Fruit fly (Drosophila melanogaster) whole organism, embryonic: ENCODE results near the gene nompC.

Experiments
- ATbp ChIP-seq: fragments of 200-800 bp; sonication (Bioruptor generic); optimal IDR thresholded peaks from 2 replicates; lab custom pipeline; 2017; ENCODE audit warnings: missing biosample characterization, mild to moderate bottlenecking, missing genetic modification characterization, missing genetic modification reagents
- Bdp1 ChIP-seq: fragments of 200-800 bp; sonication (Bioruptor generic); optimal IDR thresholded peaks from 3 replicates; lab custom pipeline; 2016; ENCODE audit warnings: missing biosample characterization, missing genetic modification characterization
- CG10462 ChIP-seq: fragments of 200-800 bp; sonication (Bioruptor generic); optimal IDR thresholded peaks from 2 replicates; lab custom pipeline; 2016; ENCODE audit warnings: missing biosample characterization, missing genetic modification characterization
- CG10959 ChIP-seq: fragments of 200-800 bp; sonication (Bioruptor generic); IDR thresholded peaks from 2 replicates; pipeline ENCODE4 v1.3.6; 2022; ENCODE audit warnings: missing biosample characterization, missing genetic modification characterization
- CG11093 ChIP-seq: fragments of 200-800 bp; sonication (Bioruptor generic); IDR thresholded peaks from 3 replicates; pipeline ENCODE4 v1.3.6; 2022; ENCODE audit warnings: missing biosample characterization, missing genetic modification characterization
- CG11696 ChIP-seq: fragments of 200-800 bp; sonication (Bioruptor generic); IDR thresholded peaks from 2 replicates; pipeline ENCODE4 v1.3.6; 2022; ENCODE audit warnings: missing biosample characterization, missing genetic modification characterization
- CG12236 ChIP-seq: fragments of 200-800 bp; sonication (Bioruptor generic); optimal IDR thresholded peaks from 2 replicates; lab custom pipeline; 2016; ENCODE audit warnings: missing biosample characterization, missing genetic modification characterization
- CG12942 ChIP-seq: fragments of 200-800 bp; sonication (Bioruptor generic); optimal IDR thresholded peaks from 3 replicates; lab custom pipeline; 2016; ENCODE audit warnings: missing biosample characterization, missing genetic modification characterization
- CG14667 ChIP-seq: fragments of 200-800 bp; sonication (Bioruptor generic); IDR thresholded peaks from 2 replicates; pipeline ENCODE4 v1.3.6; 2022; ENCODE audit warnings: missing biosample characterization, missing genetic modification characterization
- CG14710 ChIP-seq: fragments of 200-800 bp; sonication (Bioruptor generic); optimal IDR thresholded peaks from 3 replicates; lab custom pipeline; 2019; ENCODE audit warnings: missing biosample characterization, mild to moderate bottlenecking, missing genetic modification characterization, moderate library complexity
- CG15479 ChIP-seq: fragments of 200-800 bp; sonication (Bioruptor generic); optimal IDR thresholded peaks from 3 replicates; lab custom pipeline; 2019; ENCODE audit warnings: missing biosample characterization, mild to moderate bottlenecking, missing genetic modification characterization, moderate library complexity
- CG16779 ChIP-seq: fragments of 200-800 bp; sonication (Bioruptor generic); IDR thresholded peaks from 2 replicates; pipeline ENCODE4 v1.3.6; 2022; ENCODE audit warnings: missing biosample characterization, missing genetic modification characterization
- CG2712 ChIP-seq: fragments of 200-800 bp; optimal IDR thresholded peaks from 3 replicates; lab custom pipeline; 2019; ENCODE audit warnings: missing biosample characterization, mild to moderate bottlenecking, missing genetic modification characterization, moderate library complexity
- CG34224 ChIP-seq: fragments of 200-800 bp; sonication (Bioruptor generic); IDR thresholded peaks from 3 replicates; pipeline ENCODE4 v1.3.6; 2022; ENCODE audit warnings: missing biosample characterization, missing genetic modification characterization; ENCODE audit not compliant: partially characterized antibody
- CG6683 ChIP-seq: fragments of 200-800 bp; sonication (Bioruptor generic); optimal IDR thresholded peaks from 2 replicates; lab custom pipeline; 2017; ENCODE audit warnings: missing biosample characterization, mild to moderate bottlenecking, missing genetic modification characterization, missing genetic modification reagents
- CG7963 ChIP-seq: fragments of 200-800 bp; sonication (Bioruptor generic); IDR thresholded peaks from 3 replicates; pipeline ENCODE4 v1.3.6; 2022; ENCODE audit warnings: missing biosample characterization, missing genetic modification characterization; ENCODE audit not compliant: partially characterized antibody
- CG8359 ChIP-seq: fragments of 200-800 bp; sonication (Bioruptor generic); optimal IDR thresholded peaks from 2 replicates; lab custom pipeline; 2017; ENCODE audit warnings: missing biosample characterization, mild to moderate bottlenecking, missing genetic modification characterization, borderline replicate concordance
- CG9215 ChIP-seq: fragments of 200-800 bp; sonication (Bioruptor generic); IDR thresholded peaks from 2 replicates; pipeline ENCODE4 v1.3.6; 2022; ENCODE audit warnings: missing biosample characterization, missing genetic modification characterization
- CHES-1-like ChIP-seq: fragments of 200-800 bp; sonication (Bioruptor generic); optimal IDR thresholded peaks from 2 replicates; lab custom pipeline; 2016; ENCODE audit warnings: missing biosample characterization, missing genetic modification characterization
- Dfd ChIP-seq, 2 experiments: fragments of >200 bp; optimal IDR thresholded peaks; 2 replicates each; lab custom pipeline; 2017; ENCODE audit warnings: missing biosample characterization in 2 of 2, missing genetic modification characterization in 2 of 2
- E2f1 ChIP-seq: fragments of 200-800 bp; sonication (Bioruptor generic); IDR thresholded peaks from 2 replicates; pipeline ENCODE4 v1.3.6; 2022; ENCODE audit warnings: missing biosample characterization, missing genetic modification characterization
- Hr39 ChIP-seq: fragments of >200 bp; optimal IDR thresholded peaks from 2 replicates; lab custom pipeline; 2017
- Neu2 ChIP-seq: fragments of 200-800 bp; sonication (Bioruptor generic); optimal IDR thresholded peaks from 3 replicates; lab custom pipeline; 2016; ENCODE audit warnings: missing biosample characterization, missing genetic modification characterization, borderline replicate concordance
- Sry-δ ChIP-seq: fragments of 200-800 bp; sonication (Bioruptor generic); optimal IDR thresholded peaks from 2 replicates; lab custom pipeline; 2016; ENCODE audit warnings: missing biosample characterization, missing genetic modification characterization
- Stat92E ChIP-seq, 3 experiments: fragments of >200 bp in 2 of 3; fragments of 200-800 bp in 1 of 3; sonication (Bioruptor generic) in 1 of 3; optimal IDR thresholded peaks; 2 replicates each; lab custom pipeline; 2017 to 2019; ENCODE audit warnings: missing biosample characterization in 3 of 3, missing genetic modification characterization in 3 of 3, mild to moderate bottlenecking in 1 of 3, moderate library complexity in 1 of 3
- Taf1 ChIP-seq: fragments of 200-800 bp; sonication (Bioruptor generic); IDR thresholded peaks from 2 replicates; pipeline ENCODE4 v1.3.6; 2022; ENCODE audit warnings: missing biosample characterization, missing genetic modification characterization
- ato ChIP-seq: fragments of 200-800 bp; sonication (Bioruptor generic); IDR thresholded peaks from 2 replicates; pipeline ENCODE4 v1.3.6; 2022; ENCODE audit warnings: missing biosample characterization, missing genetic modification characterization; ENCODE audit not compliant: partially characterized antibody
- cato ChIP-seq: fragments of 200-800 bp; sonication (Bioruptor generic); optimal IDR thresholded peaks from 2 replicates; lab custom pipeline; 2016; ENCODE audit warnings: missing biosample characterization, missing genetic modification characterization, borderline replicate concordance
- chn ChIP-seq: fragments of 200-800 bp; sonication (Bioruptor generic); optimal IDR thresholded peaks from 2 replicates; lab custom pipeline; 2016; ENCODE audit warnings: missing biosample characterization, missing genetic modification characterization
- crc ChIP-seq: fragments of 200-800 bp; sonication (Bioruptor generic); optimal IDR thresholded peaks from 2 replicates; lab custom pipeline; 2016; ENCODE audit warnings: missing biosample characterization, missing genetic modification characterization
- disco-r ChIP-seq: fragments of 200-800 bp; sonication (Bioruptor generic); optimal IDR thresholded peaks from 2 replicates; lab custom pipeline; 2016; ENCODE audit warnings: missing biosample characterization, missing genetic modification characterization
- en ChIP-seq: fragments of 200-800 bp; sonication (Bioruptor generic); optimal IDR thresholded peaks from 2 replicates; lab custom pipeline; 2016; ENCODE audit warnings: missing biosample characterization, missing genetic modification characterization
- esg ChIP-seq: fragments of 200-800 bp; sonication (Bioruptor generic); conservative IDR thresholded peaks from 2 replicates; pipeline ENCODE4 v1.3.6; 2022; ENCODE audit warnings: missing biosample characterization, missing genetic modification characterization
- eyg ChIP-seq: fragments of 200-800 bp; sonication (Bioruptor generic); optimal IDR thresholded peaks from 3 replicates; lab custom pipeline; 2016; ENCODE audit warnings: missing biosample characterization, missing genetic modification characterization
- gfzf ChIP-seq: fragments of 200-800 bp; sonication (Bioruptor generic); optimal IDR thresholded peaks from 2 replicates; lab custom pipeline; 2016; ENCODE audit warnings: missing biosample characterization, mild to moderate bottlenecking, missing genetic modification characterization, moderate library complexity
- jumu ChIP-seq: fragments of 200-800 bp; sonication (Bioruptor generic); optimal IDR thresholded peaks from 3 replicates; lab custom pipeline; 2016; ENCODE audit warnings: missing biosample characterization, missing genetic modification characterization
- peb ChIP-seq: fragments of 200-800 bp; sonication (Bioruptor generic); IDR thresholded peaks from 2 replicates; pipeline ENCODE4 v1.3.6; 2022; ENCODE audit warnings: missing biosample characterization, missing genetic modification characterization
- pfk ChIP-seq: fragments of 200-800 bp; sonication (Bioruptor generic); optimal IDR thresholded peaks from 2 replicates; lab custom pipeline; 2018; ENCODE audit warnings: missing biosample characterization, mild to moderate bottlenecking, missing genetic modification characterization, moderate library complexity
- pros ChIP-seq: fragments of 200-800 bp; sonication (Bioruptor generic); optimal IDR thresholded peaks from 3 replicates; lab custom pipeline; 2019; ENCODE audit warnings: missing biosample characterization, mild to moderate bottlenecking, missing genetic modification characterization, moderate library complexity
- pzg ChIP-seq: fragments of 200-800 bp; sonication (Bioruptor generic); optimal IDR thresholded peaks from 3 replicates; lab custom pipeline; 2018; ENCODE audit warnings: missing biosample characterization, mild to moderate bottlenecking, missing genetic modification characterization, moderate library complexity
- schlank ChIP-seq: fragments of 200-800 bp; sonication (Bioruptor generic); optimal IDR thresholded peaks from 2 replicates; lab custom pipeline; 2018; ENCODE audit warnings: missing biosample characterization, mild to moderate bottlenecking, missing genetic modification characterization
- seq ChIP-seq: fragments of 200-800 bp; sonication (Bioruptor generic); IDR thresholded peaks from 2 replicates; pipeline ENCODE4 v1.3.6; 2022; ENCODE audit warnings: missing biosample characterization, missing genetic modification characterization
- sim ChIP-seq: fragments of 200-800 bp; sonication (Bioruptor generic); IDR thresholded peaks from 2 replicates; pipeline ENCODE4 v1.3.6; 2022; ENCODE audit warnings: missing biosample characterization, missing genetic modification characterization
- sisA ChIP-seq: fragments of 200-800 bp; sonication (Bioruptor generic); IDR thresholded peaks from 2 replicates; pipeline ENCODE4 v1.3.6; 2022; ENCODE audit warnings: missing biosample characterization, missing genetic modification characterization
- tgo ChIP-seq: fragments of 200-800 bp; sonication (Bioruptor generic); IDR thresholded peaks from 3 replicates; pipeline ENCODE4 v1.3.6; 2022; ENCODE audit warnings: missing biosample characterization, missing genetic modification characterization
- tin ChIP-seq: fragments of 200-800 bp; sonication (Bioruptor generic); optimal IDR thresholded peaks from 3 replicates; lab custom pipeline; 2016; ENCODE audit warnings: missing biosample characterization, missing genetic modification characterization
- trh ChIP-seq: fragments of 200-800 bp; sonication (Bioruptor generic); optimal IDR thresholded peaks from 2 replicates; lab custom pipeline; 2016; ENCODE audit warnings: missing biosample characterization, missing genetic modification characterization
- z ChIP-seq: fragments of 200-800 bp; sonication (Bioruptor generic); IDR thresholded peaks from 3 replicates; pipeline ENCODE4 v1.3.6; 2022; ENCODE audit warnings: missing biosample characterization, missing genetic modification characterization
- zen ChIP-seq: fragments of 200-800 bp; sonication (Bioruptor generic); optimal IDR thresholded peaks from 3 replicates; lab custom pipeline; 2018; ENCODE audit warnings: missing biosample characterization, mild to moderate bottlenecking, missing genetic modification characterization, moderate library complexity

Gene nompC

dm6 chr2L:5326414-5327265, 19.4 kb upstream of the nompC start, which contains the start of the genes Ncoa6 and cype (continued):
- no peak for TF ChIP-seq CHES-1-like
- no peak for TF ChIP-seq sim (GFP tag; lab: Robert Waterston, UW)
- TF ChIP-seq crc (GFP tag; lab: Kevin White, UChicago), result no peak
- TF ChIP-seq Taf1 (GFP tag; lab: Robert Waterston, UW), result no peak
- peak; percentile 13 for TF ChIP-seq CG10462
- TF ChIP-seq CG8359 (GFP tag; lab: Kevin White, UChicago), result no peak
- no peak for TF ChIP-seq jumu (GFP tag; lab: Kevin White, UChicago)
- no peak for TF ChIP-seq trh
- no peak for TF ChIP-seq CG6683 (GFP tag; lab: Kevin White, UChicago)
- TF ChIP-seq Stat92E (GFP tag; optimal IDR thresholded peaks at IDR 0.05; lab: Kevin White, UChicago), result no peak
- TF ChIP-seq CG12236 (GFP tag; lab: Kevin White, UChicago), result no peak
- peak; percentile 54 for TF ChIP-seq E2f1 (GFP tag; lab: Robert Waterston, UW)
- peak; percentile 41; the same call in 1 of the 2 replicates for TF ChIP-seq esg (GFP tag; lab: Robert Waterston, UW)
- TF ChIP-seq eyg (GFP tag; lab: Kevin White, UChicago), result no peak
- no peak for TF ChIP-seq Bdp1
- no peak for TF ChIP-seq en
- peak; percentile 6 for TF ChIP-seq chn (GFP tag; lab: Kevin White, UChicago)
- peak; percentile 81 for TF ChIP-seq CG34224 (GFP tag; lab: Robert Waterston, UW)
- TF ChIP-seq Dfd (GFP tag; optimal IDR thresholded peaks at IDR 0.05; lab: Kevin White, UChicago), result no peak
- TF ChIP-seq Neu2, result no peak
- TF ChIP-seq cato, result no peak
- no peak for TF ChIP-seq pfk (GFP tag; lab: Kevin White, UChicago)
- TF ChIP-seq pros (GFP tag; lab: Kevin White, UChicago), result no peak
- no peak for TF ChIP-seq CG11696 (GFP tag; lab: Robert Waterston, UW)
- no peak for TF ChIP-seq Hr39 (lab: Kevin White, UChicago)
- TF ChIP-seq CG2712 (tag; lab: Kevin White, UChicago), result peak; percentile 76
- TF ChIP-seq Sry-δ (GFP tag; lab: Kevin White, UChicago), result peak; percentile 64
- TF ChIP-seq CG16779 (GFP tag; lab: Robert Waterston, UW), result no peak
- no peak for TF ChIP-seq z (GFP tag; lab: Robert Waterston, UW)
- peak; percentile 9 for TF ChIP-seq schlank (tag; lab: Kevin White, UChicago)
- peak; percentile 69 for TF ChIP-seq CG14710
- peak; percentile 73 for TF ChIP-seq zen (tag; lab: Kevin White, UChicago)
- no peak; the same call in 2 of the 3 replicates for TF ChIP-seq tgo (GFP tag; lab: Robert Waterston, UW)
- no peak; the same call in 1 of the 2 replicates for TF ChIP-seq seq (GFP tag; lab: Robert Waterston, UW)
- TF ChIP-seq CG10959, result no peak
- peak; percentile 28; the same call in 1 of the 2 replicates for TF ChIP-seq sisA (GFP tag; lab: Robert Waterston, UW)
- peak; percentile 80 for TF ChIP-seq gfzf (GFP tag; lab: Kevin White, UChicago)
- TF ChIP-seq ATbp, result no peak
- no peak for TF ChIP-seq CG15479 (GFP tag; lab: Kevin White, UChicago)
- TF ChIP-seq pzg (GFP tag; lab: Kevin White, UChicago), result peak; percentile 73
- peak; percentile 56 for TF ChIP-seq ato (GFP tag; lab: Robert Waterston, UW)
- no peak for TF ChIP-seq CG11093 (GFP tag; lab: Robert Waterston, UW)
- peak; percentile 13 for TF ChIP-seq CG12942 (GFP tag; lab: Kevin White, UChicago)
- TF ChIP-seq peb (GFP tag; lab: Robert Waterston, UW), result no peak
- TF ChIP-seq CG9215 (GFP tag; lab: Robert Waterston, UW), result peak; percentile 61
- TF ChIP-seq CG7963, result 0 out of 3 replicates have a peak, but pooled peaks have one; percentile 36
- TF ChIP-seq tin (GFP tag; lab: Kevin White, UChicago), result peak; percentile 25
- no peak for TF ChIP-seq CG14667 (GFP tag; lab: Robert Waterston, UW)
- no peak for TF ChIP-seq disco-r
